Worm (Caenorhabditis elegans) whole organism, L3 larva: ENCODE measurements around the gene mdt-30.
A peak's percentile ranks its signal among the peaks of the same experiment; 100 is the strongest.

Experiments
- R02D3.7 ChIP-seq: fragments of 150-350 bp; optimal IDR thresholded peaks from 2 replicates; lab custom pipeline; 2014; ENCODE audit warnings: missing biosample characterization, missing genetic modification characterization
- ZK546.5 ChIP-seq: sonication (generic microtip); optimal IDR thresholded peaks from 2 replicates; lab custom pipeline; 2017; ENCODE audit warnings: missing biosample characterization, missing genetic modification characterization
- aly-2 ChIP-seq: fragments of 150-350 bp; optimal IDR thresholded peaks from 2 replicates; lab custom pipeline; 2014; ENCODE audit warnings: missing biosample characterization, missing genetic modification characterization
- ama-1 ChIP-seq: fragments of 150-350 bp; optimal IDR thresholded peaks from 2 replicates; lab custom pipeline; 2018
- ceh-16 ChIP-seq: sonication (generic microtip); optimal IDR thresholded peaks from 2 replicates; lab custom pipeline; 2017; ENCODE audit warnings: missing biosample characterization, missing genetic modification characterization
- ceh-28 ChIP-seq: fragments of 150-350 bp; optimal IDR thresholded peaks from 2 replicates; lab custom pipeline; 2014; ENCODE audit warnings: missing biosample characterization, missing genetic modification reagents, missing genetic modification characterization
- ceh-82 ChIP-seq: fragments of 150-350 bp; optimal IDR thresholded peaks from 2 replicates; lab custom pipeline; 2014; ENCODE audit warnings: missing biosample characterization, missing genetic modification characterization
- ceh-9 ChIP-seq: sonication (generic microtip); optimal IDR thresholded peaks from 2 replicates; lab custom pipeline; 2018; ENCODE audit warnings: missing biosample characterization, missing genetic modification characterization
- elt-1 ChIP-seq: fragments of 150-350 bp; optimal IDR thresholded peaks from 2 replicates; lab custom pipeline; 2014; ENCODE audit warnings: missing biosample characterization, missing genetic modification characterization
- elt-2 ChIP-seq: sonication (generic microtip); optimal IDR thresholded peaks from 2 replicates; lab custom pipeline; 2016; ENCODE audit warnings: missing genetic modification reagents, mild to moderate bottlenecking, missing genetic modification characterization, missing compliant biosample characterization
- elt-3 ChIP-seq, 3 experiments: fragments of 150-350 bp in 1 of 3; sonication (generic microtip) in 2 of 3; optimal IDR thresholded peaks; 2 replicates in 2 of 3; 4 replicates in 1 of 3; lab custom pipeline; 2014 to 2017; ENCODE audit warnings: missing biosample characterization in 3 of 3, missing genetic modification characterization in 3 of 3
- eor-1 ChIP-seq, 2 experiments: fragments of 150-350 bp; optimal IDR thresholded peaks; 2 replicates each; lab custom pipeline; 2014 to 2018; ENCODE audit warnings: missing biosample characterization in 2 of 2, missing genetic modification characterization in 2 of 2
- fkh-10 ChIP-seq: sonication (generic microtip); optimal IDR thresholded peaks from 2 replicates; lab custom pipeline; 2017; ENCODE audit warnings: missing biosample characterization, missing genetic modification reagents, missing genetic modification characterization
- fkh-2 ChIP-seq: fragments of 150-350 bp; optimal IDR thresholded peaks from 2 replicates; lab custom pipeline; 2014; ENCODE audit warnings: missing biosample characterization, missing genetic modification reagents, missing genetic modification characterization
- fos-1 ChIP-seq: fragments of 150-350 bp; optimal IDR thresholded peaks from 2 replicates; lab custom pipeline; 2014; ENCODE audit warnings: missing biosample characterization, missing genetic modification characterization
- hmg-11 ChIP-seq: sonication (generic microtip); optimal IDR thresholded peaks from 2 replicates; lab custom pipeline; 2016; ENCODE audit warnings: missing genetic modification characterization, missing compliant biosample characterization
- jun-1 ChIP-seq: fragments of 150-350 bp; optimal IDR thresholded peaks from 2 replicates; lab custom pipeline; 2014; ENCODE audit warnings: missing biosample characterization, missing genetic modification reagents, missing genetic modification characterization
- lin-15B ChIP-seq: fragments of 150-350 bp; optimal IDR thresholded peaks from 2 replicates; lab custom pipeline; 2014; ENCODE audit warnings: missing biosample characterization, missing genetic modification characterization
- lin-39 ChIP-seq: fragments of 150-350 bp; optimal IDR thresholded peaks from 2 replicates; lab custom pipeline; 2018; ENCODE audit warnings: missing biosample characterization, missing genetic modification reagents, missing genetic modification characterization
- nfya-1 ChIP-seq: sonication (generic microtip); optimal IDR thresholded peaks from 2 replicates; lab custom pipeline; 2017; ENCODE audit warnings: missing genetic modification characterization, mild to moderate bottlenecking, missing compliant biosample characterization, antibody characterized with exemption, moderate library complexity; ENCODE audit not compliant: insufficient read depth
- nhr-11 ChIP-seq: fragments of 150-350 bp; optimal IDR thresholded peaks from 2 replicates; lab custom pipeline; 2014; ENCODE audit warnings: missing biosample characterization, missing genetic modification characterization
- nhr-12 ChIP-seq: fragments of 150-350 bp; optimal IDR thresholded peaks from 2 replicates; lab custom pipeline; 2014; ENCODE audit warnings: missing biosample characterization, missing genetic modification characterization
- nhr-23 ChIP-seq: fragments of 150-350 bp; optimal IDR thresholded peaks from 2 replicates; lab custom pipeline; 2014; ENCODE audit warnings: missing biosample characterization, missing genetic modification reagents, missing genetic modification characterization
- nhr-237 ChIP-seq: fragments of 150-350 bp; optimal IDR thresholded peaks from 2 replicates; lab custom pipeline; 2014; ENCODE audit warnings: missing biosample characterization, missing genetic modification characterization
- nhr-25 ChIP-seq: sonication (generic microtip); optimal IDR thresholded peaks from 2 replicates; lab custom pipeline; 2017; ENCODE audit warnings: missing biosample characterization, missing genetic modification characterization
- nhr-28 ChIP-seq: fragments of 150-350 bp; optimal IDR thresholded peaks from 2 replicates; lab custom pipeline; 2014; ENCODE audit warnings: missing biosample characterization, missing genetic modification characterization
- nhr-43 ChIP-seq: sonication (generic microtip); optimal IDR thresholded peaks from 2 replicates; lab custom pipeline; 2016; ENCODE audit warnings: mild to moderate bottlenecking, missing genetic modification characterization, missing compliant biosample characterization; ENCODE audit not compliant: poor library complexity, severe bottlenecking
- nhr-67 ChIP-seq: fragments of 150-350 bp; optimal IDR thresholded peaks from 2 replicates; lab custom pipeline; 2014; ENCODE audit warnings: missing biosample characterization, missing genetic modification characterization
- nhr-76 ChIP-seq: fragments of 150-350 bp; sonication (generic microtip); optimal IDR thresholded peaks from 5 replicates; lab custom pipeline; 2014; ENCODE audit warnings: missing biosample characterization, missing genetic modification characterization
- nhr-77 ChIP-seq: fragments of 150-350 bp; optimal IDR thresholded peaks from 2 replicates; lab custom pipeline; 2014; ENCODE audit warnings: missing biosample characterization, missing genetic modification characterization
- pha-4 ChIP-seq: fragments of 150-350 bp; optimal IDR thresholded peaks from 2 replicates; lab custom pipeline; 2014; ENCODE audit warnings: missing biosample characterization, missing genetic modification reagents, missing genetic modification characterization
- pqm-1 ChIP-seq: fragments of 150-350 bp; optimal IDR thresholded peaks from 2 replicates; lab custom pipeline; 2017; ENCODE audit warnings: missing biosample characterization, missing genetic modification characterization, inconsistent platforms
- sea-2 ChIP-seq: fragments of 150-350 bp; sonication (generic microtip); optimal IDR thresholded peaks from 4 replicates; lab custom pipeline; 2014; ENCODE audit warnings: missing biosample characterization, missing genetic modification reagents, missing genetic modification characterization
- tbx-2 ChIP-seq: sonication (generic microtip); optimal IDR thresholded peaks from 2 replicates; lab custom pipeline; 2016; ENCODE audit warnings: mild to moderate bottlenecking, missing genetic modification characterization, missing compliant biosample characterization
- unc-39 ChIP-seq: sonication (generic microtip); optimal IDR thresholded peaks from 4 replicates; lab custom pipeline; 2017; ENCODE audit warnings: missing biosample characterization, missing genetic modification characterization
- unc-62 ChIP-seq: fragments of 150-350 bp; sonication (generic microtip); optimal IDR thresholded peaks from 4 replicates; lab custom pipeline; 2014; ENCODE audit warnings: missing biosample characterization, missing genetic modification reagents, missing genetic modification characterization
- zag-1 ChIP-seq: fragments of 150-350 bp; optimal IDR thresholded peaks from 2 replicates; lab custom pipeline; 2014; ENCODE audit warnings: missing biosample characterization, missing genetic modification characterization
- ztf-11 ChIP-seq: fragments of 150-350 bp; optimal IDR thresholded peaks from 2 replicates; lab custom pipeline; 2014; ENCODE audit warnings: missing biosample characterization, missing genetic modification characterization
- ztf-4 ChIP-seq: fragments of 150-350 bp; optimal IDR thresholded peaks from 2 replicates; lab custom pipeline; 2014; ENCODE audit warnings: missing biosample characterization, missing genetic modification characterization

The mdt-30 gene

ce11 chrIII:8009769-8010168 lies 18.1 kb downstream of the mdt-30 start, which contains the start of gene cit-1.1 (continued):
- TF ChIP-seq nhr-67 (tag; lab: Kevin White, UChicago): no peak
- TF ChIP-seq ceh-16 (tag; lab: Kevin White, UChicago): no peak
- no peak for TF ChIP-seq ztf-11 (tag; lab: Kevin White, UChicago)
- TF ChIP-seq nhr-25: no peak
- TF ChIP-seq ztf-4 (tag; lab: Kevin White, UChicago): no peak
- no peak for TF ChIP-seq unc-39 (tag; lab: Kevin White, UChicago)
- TF ChIP-seq jun-1: no peak
- TF ChIP-seq lin-15B (tag; lab: Kevin White, UChicago): peak; percentile 60
- TF ChIP-seq nhr-28: no peak
- TF ChIP-seq pqm-1 (tag; lab: Kevin White, UChicago): no peak
- TF ChIP-seq unc-62 (GFP tag; lab: Kevin White, UChicago): no peak
- TF ChIP-seq sea-2 (GFP tag; lab: Kevin White, UChicago): no peak
- TF ChIP-seq tbx-2: no peak
- no peak for TF ChIP-seq aly-2
- no peak for TF ChIP-seq elt-3 (tag; optimal IDR thresholded peaks at IDR 0.05; lab: Kevin White, UChicago)
- TF ChIP-seq nfya-1 (tag; lab: Kevin White, UChicago): peak; percentile 46
- no peak for TF ChIP-seq elt-1
- TF ChIP-seq hmg-11 (tag; lab: Kevin White, UChicago): peak; percentile 36
- no peak for TF ChIP-seq ceh-28 (tag; lab: Kevin White, UChicago)
- TF ChIP-seq nhr-76 (tag; lab: Kevin White, UChicago): no peak
- no peak for TF ChIP-seq ama-1

- no peak for TF ChIP-seq nhr-28
- TF ChIP-seq nhr-25: no peak
- TF ChIP-seq fkh-2 (tag; lab: Kevin White, UChicago): no peak
- TF ChIP-seq ceh-82 (tag; lab: Kevin White, UChicago): no peak
- TF ChIP-seq nhr-67 (tag; lab: Kevin White, UChicago): no peak
- no peak for TF ChIP-seq nhr-12
- no peak for TF ChIP-seq tbx-2
- TF ChIP-seq elt-2 (tag; lab: Kevin White, UChicago): no peak
- TF ChIP-seq fos-1 (tag; lab: Kevin White, UChicago): no peak
Observed at ce11 chrIII:8004091-8004490, 23.8 kb downstream of the mdt-30 start, which contains the start of gene C06G4.6. Gene C06G4.6 (plus strand): TSS chrIII:8004391.

- no peak for TF ChIP-seq pha-4 (tag; lab: Kevin White, UChicago)
- no peak for TF ChIP-seq pqm-1 (tag; lab: Kevin White, UChicago)
- TF ChIP-seq ama-1: no peak
- no peak for TF ChIP-seq aly-2
- no peak for TF ChIP-seq lin-39
- TF ChIP-seq fkh-2 (tag; lab: Kevin White, UChicago): no peak
- no peak for TF ChIP-seq nhr-25
- TF ChIP-seq zag-1: no peak
- no peak for TF ChIP-seq ZK546.5 (tag; lab: Kevin White, UChicago)
- TF ChIP-seq ceh-9 (tag; lab: Kevin White, UChicago): no peak
Observed at ce11 chrIII:8001557-8001956, 26.3 kb downstream of the mdt-30 start.

- TF ChIP-seq ceh-82 (tag; lab: Kevin White, UChicago) (no peak), fkh-10 (no peak)
Observed at ce11 chrIII:7997447-7998046, 30.3 kb downstream of the mdt-30 start.

ce11 chrIII:7996353-7996752 lies 31.5 kb downstream of the mdt-30 start, which contains the start of gene npr-17:
Gene npr-17 (minus strand): TSS chrIII:7996453.
- TF ChIP-seq R02D3.7 (tag; lab: Kevin White, UChicago): no peak
- no peak for TF ChIP-seq jun-1
- TF ChIP-seq elt-1: no peak
- no peak for TF ChIP-seq nhr-23 (tag; lab: Kevin White, UChicago)
- no peak for TF ChIP-seq ceh-82 (tag; lab: Kevin White, UChicago)
- no peak for TF ChIP-seq nhr-77 (tag; lab: Kevin White, UChicago)
- no peak for TF ChIP-seq fkh-2 (tag; lab: Kevin White, UChicago)
- TF ChIP-seq fos-1 (tag; lab: Kevin White, UChicago): no peak
- no peak for TF ChIP-seq nhr-43
- TF ChIP-seq zag-1: no peak
- no peak for TF ChIP-seq nhr-11
- TF ChIP-seq tbx-2: no peak
- TF ChIP-seq lin-15B (tag; lab: Kevin White, UChicago): no peak
- TF ChIP-seq nhr-28: no peak
- TF ChIP-seq pqm-1 (tag; lab: Kevin White, UChicago): no peak
- no peak for TF ChIP-seq eor-1 (tag; optimal IDR thresholded peaks at IDR 0.05; lab: Kevin White, UChicago)
- TF ChIP-seq nhr-237 (tag; lab: Kevin White, UChicago): no peak
- TF ChIP-seq, all 47 proteins: peak for 0
